Fruit fly (Drosophila melanogaster): ENCODE data around the gene CG15535.
A peak's percentile ranks its signal among the peaks of the same experiment; 100 is the strongest.

The CG15535 gene

DNA sequence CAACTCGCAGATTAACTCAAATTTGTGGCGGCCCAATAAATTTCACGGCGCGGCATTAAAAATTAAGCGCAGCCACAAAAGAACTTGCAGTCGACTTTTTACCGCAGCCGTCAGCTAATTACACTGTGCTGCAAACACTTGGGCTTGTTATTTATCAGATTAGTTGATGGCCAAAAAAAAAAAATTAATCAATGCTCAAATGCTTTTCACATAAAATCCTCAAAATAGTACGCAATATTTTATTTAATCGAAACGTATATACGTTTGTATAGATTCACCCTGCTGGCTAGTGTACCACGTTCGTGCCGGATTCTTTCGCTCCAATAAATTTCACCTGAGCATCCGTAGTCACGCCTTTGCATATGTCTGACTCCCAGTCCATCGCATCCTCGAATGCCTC is 9.9 kb downstream of the CG15535 start (continued):
- TF ChIP-seq CG12659 (GFP tag; optimal IDR thresholded peaks at IDR 0.05) (peak; percentile 20), Scr (GFP tag; IDR thresholded peaks at IDR 0.05; ENCODE audit: partially characterized antibody) (no peak), sima (GFP tag; optimal IDR thresholded peaks at IDR 0.05) (no peak), ind (GFP tag; optimal IDR thresholded peaks at IDR 0.05) (peak; percentile 49), Atf-2 (GFP tag; optimal IDR thresholded peaks at IDR 0.05) (peak; percentile 44), NfI (GFP tag; optimal IDR thresholded peaks at IDR 0.05) (peak; percentile 30), trem (tag; optimal IDR thresholded peaks at IDR 0.05) (peak; percentile 12), CG6765 (GFP tag; optimal IDR thresholded peaks at IDR 0.05) (no peak), CG6683 (GFP tag; optimal IDR thresholded peaks at IDR 0.05) (no peak), C15 (GFP tag; IDR thresholded peaks at IDR 0.05) (no peak), Meics (GFP tag; optimal IDR thresholded peaks at IDR 0.05) (peak; percentile 25), Hr78 (GFP tag; optimal IDR thresholded peaks at IDR 0.05) (no peak), Nf-YC (tag; optimal IDR thresholded peaks at IDR 0.05) (no peak), CG9876 (GFP tag; optimal IDR thresholded peaks at IDR 0.05) (no peak), chinmo (GFP tag; IDR thresholded peaks at IDR 0.05; ENCODE audit: partially characterized antibody) (no peak), sug (tag; optimal IDR thresholded peaks at IDR 0.05) (no peak), bab2 (GFP tag; optimal IDR thresholded peaks at IDR 0.05) (peak; percentile 59), ERR (GFP tag; optimal IDR thresholded peaks at IDR 0.05) (no peak), CG9215 (GFP tag; IDR thresholded peaks at IDR 0.05) (0 out of 2 replicates have a peak, but pooled peaks have one; percentile 10), Camta (GFP tag; optimal IDR thresholded peaks at IDR 0.05) (peak; percentile 24), CG2875 (GFP tag; optimal IDR thresholded peaks at IDR 0.05) (peak; percentile 35), CG12942 (GFP tag; optimal IDR thresholded peaks at IDR 0.05) (peak; percentile 28), CG12744 (GFP tag; optimal IDR thresholded peaks at IDR 0.05) (no peak), CG6175 (GFP tag; IDR thresholded peaks at IDR 0.05) (no peak), Awh (GFP tag; IDR thresholded peaks at IDR 0.05) (peak; percentile 74), CG17385 (GFP tag; optimal IDR thresholded peaks at IDR 0.05) (peak; percentile 31), grau (tag; optimal IDR thresholded peaks at IDR 0.05) (peak; percentile 36), Nf-YA (GFP tag; IDR thresholded peaks at IDR 0.05) (no peak), CG34422 (GFP tag; IDR thresholded peaks at IDR 0.05) (peak; percentile 55; the same call in 1 of the 3 replicates), klu (GFP tag; IDR thresholded peaks at IDR 0.05) (no peak), oc (tag; optimal IDR thresholded peaks at IDR 0.05) (peak; percentile 51), jigr1 (GFP tag; IDR thresholded peaks at IDR 0.05) (no peak), mam (GFP tag; optimal IDR thresholded peaks at IDR 0.05) (peak; percentile 46), ssp (GFP tag; IDR thresholded peaks at IDR 0.05) (0 out of 2 replicates have a peak, but pooled peaks have one; percentile 9), CTCF (GFP tag; optimal IDR thresholded peaks at IDR 0.05) (peak; percentile 2), shn (GFP tag; optimal IDR thresholded peaks at IDR 0.05) (no peak), en (GFP tag; optimal IDR thresholded peaks at IDR 0.05) (peak; percentile 17), NC2α (GFP tag; optimal IDR thresholded peaks at IDR 0.05) (no peak), jumu (GFP tag; optimal IDR thresholded peaks at IDR 0.05) (no peak), Mes4 (GFP tag; optimal IDR thresholded peaks at IDR 0.05) (peak; percentile 32), CG14441 (GFP tag; IDR thresholded peaks at IDR 0.05) (peak; percentile 78), fu2 (GFP tag; optimal IDR thresholded peaks at IDR 0.05) (no peak), knrl (GFP tag; IDR thresholded peaks at IDR 0.05; ENCODE audit: partially characterized antibody) (no peak), CG10274 (GFP tag; optimal IDR thresholded peaks at IDR 0.05) (no peak), usp (GFP tag; optimal IDR thresholded peaks at IDR 0.05) (no peak)

Data from whole organism, embryonic.